Fruit fly (Drosophila melanogaster): ENCODE data around the gene Glyp.

The Glyp gene

DNA sequence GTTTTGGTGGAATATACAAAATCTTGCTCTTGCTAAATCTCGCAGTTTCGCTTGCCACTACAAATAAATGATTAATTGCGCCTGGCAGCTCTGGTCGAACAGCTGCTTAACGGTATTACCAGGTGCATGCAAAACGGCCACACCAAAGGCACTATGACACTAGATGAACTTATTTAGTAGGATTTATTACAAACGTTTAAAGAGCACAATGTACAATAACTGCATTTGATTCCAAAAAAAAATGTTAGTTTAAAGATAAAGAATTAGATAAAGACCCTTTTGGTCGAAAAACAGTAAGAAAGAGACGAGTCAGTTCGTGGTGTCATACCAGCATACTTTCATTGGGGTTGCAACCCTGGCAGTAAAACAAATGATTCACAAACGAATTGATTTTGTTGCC lies 16.6 kb downstream of the Glyp start, which contains the start of the genes CG11723 and Tbcd (continued):
- no peak; the same call in none of the 4 replicates for TF ChIP-seq Gug (GFP tag; IDR thresholded peaks at IDR 0.05)
- peak; percentile 83 for TF ChIP-seq pb (GFP tag; optimal IDR thresholded peaks at IDR 0.05)
- no peak for TF ChIP-seq CG12769 (tag; optimal IDR thresholded peaks at IDR 0.05)
- peak; percentile 86 for TF ChIP-seq CG17385 (GFP tag; optimal IDR thresholded peaks at IDR 0.05)
- peak; percentile 71 for TF ChIP-seq Taf1 (GFP tag; IDR thresholded peaks at IDR 0.05)
- TF ChIP-seq hb (GFP tag; IDR thresholded peaks at IDR 0.05; ENCODE audit: partially characterized antibody) = no peak
- peak; percentile 87 for TF ChIP-seq Ssrp (tag; optimal IDR thresholded peaks at IDR 0.05)
- peak; percentile 85 for TF ChIP-seq CG18476 (GFP tag; optimal IDR thresholded peaks at IDR 0.05)
- peak; percentile 92 for TF ChIP-seq mam (GFP tag; optimal IDR thresholded peaks at IDR 0.05)
- peak; percentile 88 for TF ChIP-seq CG8388 (GFP tag; optimal IDR thresholded peaks at IDR 0.05)
- no peak for TF ChIP-seq CG10565 (GFP tag; optimal IDR thresholded peaks at IDR 0.05)
- TF ChIP-seq gro (GFP tag; optimal IDR thresholded peaks at IDR 0.05) = peak; percentile 79
- TF ChIP-seq CG4360 (GFP tag; IDR thresholded peaks at IDR 0.05) = peak; percentile 68
- peak; percentile 87 for TF ChIP-seq CG4730 (GFP tag; IDR thresholded peaks at IDR 0.05)
- no peak for TF ChIP-seq Lpt (GFP tag; optimal IDR thresholded peaks at IDR 0.05)
- peak; percentile 86 for TF ChIP-seq CG5953 (GFP tag; IDR thresholded peaks at IDR 0.05)
- peak; percentile 73 for TF ChIP-seq Spps (tag; optimal IDR thresholded peaks at IDR 0.05)
- TF ChIP-seq HLH4C (GFP tag; IDR thresholded peaks at IDR 0.05; ENCODE audit: partially characterized antibody) = no peak
- TF ChIP-seq CG10366 (GFP tag; IDR thresholded peaks at IDR 0.05) = peak; percentile 95
- peak; percentile 87 for TF ChIP-seq shn (GFP tag; optimal IDR thresholded peaks at IDR 0.05)
- peak; percentile 88 for TF ChIP-seq CG1602 (GFP tag; optimal IDR thresholded peaks at IDR 0.05)
- TF ChIP-seq sima (GFP tag; optimal IDR thresholded peaks at IDR 0.05) = peak; percentile 35
- TF ChIP-seq Atf6 (GFP tag; IDR thresholded peaks at IDR 0.05) = peak; percentile 94
- peak; percentile 95 for TF ChIP-seq CG14441 (GFP tag; IDR thresholded peaks at IDR 0.05)
- peak; percentile 80 for TF ChIP-seq dmrt11E (tag; optimal IDR thresholded peaks at IDR 0.05)
- TF ChIP-seq CG1792 (GFP tag; optimal IDR thresholded peaks at IDR 0.05) = peak; percentile 76
- peak; percentile 77 for TF ChIP-seq danr (GFP tag; IDR thresholded peaks at IDR 0.05)
- TF ChIP-seq E2f2 (GFP tag; IDR thresholded peaks at IDR 0.05) = peak; percentile 75
- TF ChIP-seq CG18619 (GFP tag; optimal IDR thresholded peaks at IDR 0.05) = peak; percentile 83
- no peak for TF ChIP-seq CG13296 (GFP tag; optimal IDR thresholded peaks at IDR 0.05)
- TF ChIP-seq slp2 (GFP tag; optimal IDR thresholded peaks at IDR 0.05) = peak; percentile 77
- TF ChIP-seq Abd-B (GFP tag; optimal IDR thresholded peaks at IDR 0.05) = peak; percentile 89
- peak; percentile 66 for TF ChIP-seq schlank (tag; optimal IDR thresholded peaks at IDR 0.05)
- TF ChIP-seq CG6272 (GFP tag; IDR thresholded peaks at IDR 0.05) = peak; percentile 82
- TF ChIP-seq pum (GFP tag; optimal IDR thresholded peaks at IDR 0.05) = peak; percentile 88
- TF ChIP-seq HLH3B (GFP tag; IDR thresholded peaks at IDR 0.05) = peak; percentile 93
- no peak for TF ChIP-seq tna (GFP tag; IDR thresholded peaks at IDR 0.05; ENCODE audit: partially characterized antibody)
- peak; percentile 85 for TF ChIP-seq rib (GFP tag; IDR thresholded peaks at IDR 0.05)
- peak; percentile 68 for TF ChIP-seq org-1 (GFP tag; optimal IDR thresholded peaks at IDR 0.05)
- TF ChIP-seq lab (GFP tag; optimal IDR thresholded peaks at IDR 0.05) = no peak
- no peak; the same call in 1 of the 2 replicates for TF ChIP-seq GATAe (GFP tag; conservative IDR thresholded peaks at IDR 0.05)
- TF ChIP-seq CG6683 (GFP tag; optimal IDR thresholded peaks at IDR 0.05) = peak; percentile 59
- TF ChIP-seq stc (GFP tag; IDR thresholded peaks at IDR 0.05) = peak; percentile 95
- TF ChIP-seq CG3995 (GFP tag; optimal IDR thresholded peaks at IDR 0.05) = peak; percentile 58
- TF ChIP-seq Dek (tag; optimal IDR thresholded peaks at IDR 0.05) = peak; percentile 82
- peak; percentile 87 for TF ChIP-seq caup (GFP tag; optimal IDR thresholded peaks at IDR 0.05; ENCODE audit: severe bottlenecking)
- peak; percentile 87 for TF ChIP-seq CG15514 (GFP tag; optimal IDR thresholded peaks at IDR 0.05)
- TF ChIP-seq CG11723 (GFP tag; optimal IDR thresholded peaks at IDR 0.05) = no peak
- peak; percentile 77 for TF ChIP-seq CG12299 (tag; optimal IDR thresholded peaks at IDR 0.05)
- no peak for TF ChIP-seq Dfd (GFP tag; optimal IDR thresholded peaks at IDR 0.05)
- peak; percentile 78 for TF ChIP-seq CG12104 (GFP tag; optimal IDR thresholded peaks at IDR 0.05)
